Worm (Caenorhabditis elegans) whole organism, L4 larva: ENCODE results near the gene str-153.
A peak's percentile ranks its signal among the peaks of the same experiment; 100 is the strongest.
"Not testable (repeated sequence)": the region's sequence is repeated elsewhere in the genome, so short reads cannot be mapped to it uniquely, and the experiment has no call there.

Experiments
- F26F4.8 ChIP-seq: fragments of 200-800 bp; sonication (Bioruptor generic); conservative IDR thresholded peaks from 2 replicates; pipeline ENCODE4 v1.3.6; 2022; ENCODE audit warnings: missing genetic modification characterization, missing compliant biosample characterization
- F37D6.2 ChIP-seq: sonication (generic microtip); optimal IDR thresholded peaks from 2 replicates; lab custom pipeline; 2016; ENCODE audit warnings: mild to moderate bottlenecking, missing genetic modification characterization, missing compliant biosample characterization
- T20F7.1 ChIP-seq: fragments of 200-800 bp; sonication (Bioruptor generic); optimal IDR thresholded peaks from 2 replicates; lab custom pipeline; 2018; ENCODE audit warnings: mild to moderate bottlenecking, missing genetic modification characterization, missing compliant biosample characterization
- Y75B8A.6 ChIP-seq: fragments of 200-800 bp; sonication (Bioruptor generic); IDR thresholded peaks from 2 replicates; pipeline ENCODE4 v1.3.6; 2022; ENCODE audit warnings: missing genetic modification reagents, missing genetic modification characterization, missing compliant biosample characterization
- aly-2 ChIP-seq: sonication (generic microtip); optimal IDR thresholded peaks from 2 replicates; lab custom pipeline; 2018; ENCODE audit warnings: missing biosample characterization, missing genetic modification characterization
- ama-1 ChIP-seq: fragments of 150-350 bp; optimal IDR thresholded peaks from 2 replicates; lab custom pipeline; 2014; ENCODE audit warnings: inconsistent platforms, mixed read lengths
- arid-1 ChIP-seq: fragments of 200-800 bp; sonication (Bioruptor generic); conservative IDR thresholded peaks from 2 replicates; pipeline ENCODE4 v1.3.6; 2022; ENCODE audit warnings: missing genetic modification reagents, missing genetic modification characterization, missing compliant biosample characterization
- attf-4 ChIP-seq: sonication (generic microtip); optimal IDR thresholded peaks from 3 replicates; lab custom pipeline; 2017; ENCODE audit warnings: missing biosample characterization, missing genetic modification characterization
- ceh-32 ChIP-seq: sonication (generic microtip); optimal IDR thresholded peaks from 2 replicates; lab custom pipeline; 2016; ENCODE audit warnings: mild to moderate bottlenecking, missing genetic modification characterization, missing compliant biosample characterization; ENCODE audit not compliant: poor library complexity
- ctbp-1 ChIP-seq: fragments of 200-800 bp; sonication (Bioruptor generic); IDR thresholded peaks from 2 replicates; pipeline ENCODE4 v1.3.6; 2022; ENCODE audit warnings: missing genetic modification reagents, missing genetic modification characterization, missing compliant biosample characterization
- daf-16 ChIP-seq, 3 experiments: sonication (generic microtip); optimal IDR thresholded peaks; 2 replicates each; lab custom pipeline; 2016 to 2017; ENCODE audit warnings: missing genetic modification characterization in 3 of 3, missing genetic modification reagents in 3 of 3, mild to moderate bottlenecking in 2 of 3, missing compliant biosample characterization in 2 of 3, missing biosample characterization in 1 of 3, moderate library complexity in 1 of 3
- daf-19 ChIP-seq: fragments of 200-800 bp; sonication (Bioruptor generic); conservative IDR thresholded peaks from 2 replicates; pipeline ENCODE4 v1.3.6; 2022; ENCODE audit warnings: missing genetic modification characterization, missing compliant biosample characterization
- daf-8 ChIP-seq: fragments of 200-800 bp; sonication (Bioruptor generic); IDR thresholded peaks from 2 replicates; pipeline ENCODE4 v1.3.6; 2022; ENCODE audit warnings: missing genetic modification characterization, missing compliant biosample characterization
- dmd-8 ChIP-seq: fragments of 200-800 bp; sonication (Bioruptor generic); IDR thresholded peaks from 2 replicates; pipeline ENCODE4 v1.3.6; 2022; ENCODE audit warnings: missing genetic modification characterization, missing compliant biosample characterization
- dpl-1 ChIP-seq: fragments of 150-350 bp; optimal IDR thresholded peaks from 2 replicates; lab custom pipeline; 2014; ENCODE audit warnings: missing biosample characterization, missing genetic modification reagents, missing genetic modification characterization
- duxl-1 ChIP-seq: sonication (generic microtip); optimal IDR thresholded peaks from 2 replicates; lab custom pipeline; 2016; ENCODE audit warnings: mild to moderate bottlenecking, missing genetic modification characterization, moderate library complexity, missing compliant biosample characterization; ENCODE audit not compliant: poor library complexity
- egl-43 ChIP-seq: fragments of 200-800 bp; sonication (Bioruptor generic); IDR thresholded peaks from 2 replicates; pipeline ENCODE4 v1.3.6; 2022; ENCODE audit warnings: missing genetic modification reagents, missing genetic modification characterization, missing compliant biosample characterization
- fkh-10 ChIP-seq: fragments of 150-350 bp; optimal IDR thresholded peaks from 2 replicates; lab custom pipeline; 2014; ENCODE audit warnings: missing biosample characterization, missing genetic modification reagents, missing genetic modification characterization
- fos-1 ChIP-seq: fragments of 150-350 bp; optimal IDR thresholded peaks from 2 replicates; lab custom pipeline; 2014; ENCODE audit warnings: missing biosample characterization, missing genetic modification characterization
- hlh-30 ChIP-seq: sonication (generic microtip); optimal IDR thresholded peaks from 2 replicates; lab custom pipeline; 2017; ENCODE audit warnings: antibody characterized with exemption, mild to moderate bottlenecking, missing genetic modification characterization, missing compliant biosample characterization; ENCODE audit not compliant: insufficient read depth
- hmg-1.1 ChIP-seq: fragments of 200-800 bp; sonication (Bioruptor generic); IDR thresholded peaks from 2 replicates; pipeline ENCODE4 v1.3.6; 2022; ENCODE audit warnings: missing genetic modification reagents, missing genetic modification characterization, missing compliant biosample characterization
- lin-38 ChIP-seq: fragments of 200-800 bp; sonication (Bioruptor generic); IDR thresholded peaks from 2 replicates; pipeline ENCODE4 v1.3.6; 2022; ENCODE audit warnings: missing genetic modification reagents, missing genetic modification characterization, missing compliant biosample characterization
- lin-39 ChIP-seq: fragments of 150-350 bp; optimal IDR thresholded peaks from 2 replicates; lab custom pipeline; 2014; ENCODE audit warnings: missing biosample characterization, missing genetic modification reagents, missing genetic modification characterization
- lsy-2 ChIP-seq, 2 experiments: fragments of 150-350 bp in 1 of 2; sonication (generic microtip) in 1 of 2; optimal IDR thresholded peaks; 2 replicates each; lab custom pipeline; 2014 to 2017; ENCODE audit warnings: missing biosample characterization in 2 of 2, missing genetic modification characterization in 2 of 2
- madf-5 ChIP-seq, 2 experiments: fragments of 200-800 bp; sonication (Bioruptor generic); IDR thresholded peaks; 2 replicates each; pipeline ENCODE4 v1.3.6; 2022; ENCODE audit warnings: missing compliant biosample characterization in 2 of 2, missing genetic modification characterization in 2 of 2
- mep-1 ChIP-seq: fragments of 150-350 bp; sonication (generic microtip); optimal IDR thresholded peaks from 3 replicates; lab custom pipeline; 2014; ENCODE audit warnings: missing biosample characterization, missing genetic modification characterization
- mes-2 ChIP-seq: sonication (generic microtip); optimal IDR thresholded peaks from 2 replicates; lab custom pipeline; 2016; ENCODE audit warnings: missing genotype, mild to moderate bottlenecking, missing genetic modification characterization, missing compliant biosample characterization; ENCODE audit not compliant: poor library complexity, severe bottlenecking
- mxl-3 ChIP-seq: fragments of 200-800 bp; sonication (Bioruptor generic); optimal IDR thresholded peaks from 2 replicates; lab custom pipeline; 2018; ENCODE audit warnings: mild to moderate bottlenecking, missing genetic modification characterization, missing compliant biosample characterization
- nhr-25 ChIP-seq: sonication (generic microtip); optimal IDR thresholded peaks from 2 replicates; lab custom pipeline; 2017; ENCODE audit warnings: missing genetic modification characterization, mild to moderate bottlenecking, missing compliant biosample characterization, antibody characterized with exemption, moderate library complexity, borderline replicate concordance; ENCODE audit not compliant: insufficient read depth
- pha-4 ChIP-seq, 2 experiments: fragments of 150-350 bp in 1 of 2; fragments of 200-800 bp in 1 of 2; sonication (Bioruptor generic) in 1 of 2; IDR thresholded peaks in 1 of 2; optimal IDR thresholded peaks in 1 of 2; 2 replicates each; pipeline versions ENCODE4 v1.3.6 to Lab custom; 2014 to 2022; ENCODE audit warnings: missing genetic modification characterization in 2 of 2, missing genetic modification reagents in 2 of 2, missing biosample characterization in 1 of 2, missing compliant biosample characterization in 1 of 2
- saeg-2 ChIP-seq: fragments of 200-800 bp; sonication (Bioruptor generic); IDR thresholded peaks from 2 replicates; pipeline ENCODE4 v1.3.6; 2022; ENCODE audit warnings: missing genetic modification reagents, missing genetic modification characterization, missing compliant biosample characterization
- skn-1 ChIP-seq: fragments of 150-350 bp; optimal IDR thresholded peaks from 2 replicates; lab custom pipeline; 2014; ENCODE audit warnings: missing biosample characterization, missing genetic modification characterization
- snpc-1.2 ChIP-seq: fragments of 200-800 bp; sonication (Bioruptor generic); IDR thresholded peaks from 2 replicates; pipeline ENCODE4 v1.3.6; 2022; ENCODE audit warnings: missing genetic modification reagents, missing genetic modification characterization, missing compliant biosample characterization
- spr-3 ChIP-seq: fragments of 200-800 bp; sonication (Bioruptor generic); optimal IDR thresholded peaks from 2 replicates; lab custom pipeline; 2018; ENCODE audit warnings: mild to moderate bottlenecking, missing genetic modification characterization, missing compliant biosample characterization
- tag-97 ChIP-seq: fragments of 200-800 bp; sonication (Bioruptor generic); IDR thresholded peaks from 2 replicates; pipeline ENCODE4 v1.3.6; 2022; ENCODE audit warnings: missing genetic modification characterization, missing compliant biosample characterization
- tra-1 ChIP-seq: fragments of 200-800 bp; sonication (Bioruptor generic); IDR thresholded peaks from 2 replicates; pipeline ENCODE4 v1.3.6; 2022; ENCODE audit warnings: missing genetic modification reagents, missing genetic modification characterization, missing compliant biosample characterization
- zfp-2 ChIP-seq: sonication (generic microtip); optimal IDR thresholded peaks from 2 replicates; lab custom pipeline; 2016; ENCODE audit warnings: mild to moderate bottlenecking, missing genetic modification characterization, missing compliant biosample characterization
- zfp-3 ChIP-seq: fragments of 200-800 bp; sonication (Bioruptor generic); conservative IDR thresholded peaks from 2 replicates; pipeline ENCODE4 v1.3.6; 2022; ENCODE audit warnings: missing genetic modification reagents, missing genetic modification characterization, missing compliant biosample characterization
- ztf-7 ChIP-seq: fragments of 150-350 bp; optimal IDR thresholded peaks from 2 replicates; lab custom pipeline; 2014; ENCODE audit warnings: missing biosample characterization, missing genetic modification characterization

Gene str-153

DNA sequence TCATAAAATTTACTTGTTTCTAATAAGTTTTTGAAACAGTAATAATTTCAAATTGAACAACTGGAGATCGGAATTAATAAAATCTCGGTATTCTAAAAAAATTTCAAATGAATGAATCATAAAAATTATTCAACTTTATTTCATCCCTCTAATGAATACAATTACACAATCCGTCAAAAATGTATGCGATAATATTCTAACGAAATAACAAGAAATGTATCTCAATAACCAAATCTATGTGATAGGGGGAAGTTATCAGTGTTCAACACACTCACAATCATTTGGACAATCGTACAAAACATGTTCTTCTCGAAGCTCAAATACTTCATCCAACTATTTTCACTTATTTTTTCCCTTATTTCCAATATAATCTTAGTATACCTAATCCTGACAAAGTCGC lies 7.5 kb downstream of the str-153 start, which contains the start of gene Y9C9A.5:
TSS of gene Y9C9A.5 (plus strand) at position 301 of the 400 bp plus-strand sequence.
- TF ChIP-seq tag-97 (GFP tag; lab: Robert Waterston, UW) (no peak), saeg-2 (GFP tag; lab: Robert Waterston, UW) (no peak), Y75B8A.6 (GFP tag; lab: Robert Waterston, UW) (no peak), T20F7.1 (GFP tag; lab: Kevin White, UChicago) (no peak), aly-2 (no peak), ama-1 (lab: Kevin White, UChicago) (no peak), mxl-3 (GFP tag; lab: Kevin White, UChicago) (no peak), F37D6.2 (tag; lab: Kevin White, UChicago) (no peak), ctbp-1 (no peak), hmg-1.1 (GFP tag; lab: Robert Waterston, UW) (no peak), mep-1 (tag; lab: Kevin White, UChicago) (no peak), daf-19 (GFP tag; lab: Robert Waterston, UW) (no peak), daf-16 (GFP tag; optimal IDR thresholded peaks at IDR 0.05; lab: Kevin White, UChicago) (no peak), daf-16 (tag; optimal IDR thresholded peaks at IDR 0.05; lab: Kevin White, UChicago) (no peak)

DNA sequence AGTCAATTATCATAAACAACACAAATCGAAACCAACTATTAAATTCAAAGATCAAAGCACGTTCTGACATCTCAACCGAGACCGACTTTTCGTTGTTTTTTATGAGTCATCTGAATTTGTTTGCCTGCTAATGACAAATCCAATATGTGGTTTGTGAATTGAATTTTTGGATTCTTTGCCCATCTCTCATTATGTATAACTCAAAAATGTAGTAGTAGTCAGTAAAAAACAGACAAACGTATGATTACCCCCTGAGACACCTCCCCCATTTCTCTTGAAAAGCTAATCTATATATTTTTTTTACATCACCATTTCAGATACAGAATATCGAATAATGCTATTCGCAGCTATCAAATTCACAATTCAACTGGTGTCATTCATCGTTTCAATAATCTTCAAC lies 11.6 kb downstream of the str-153 start, which contains the start of gene str-169:
TSS of gene str-169 (plus strand) at position 301 of the 400 bp plus-strand sequence.
- TF ChIP-seq egl-43 (GFP tag; lab: Robert Waterston, UW) = no peak
- TF ChIP-seq nhr-25 = no peak
- no peak for TF ChIP-seq lin-39 (tag; lab: Kevin White, UChicago)
- no peak for TF ChIP-seq mes-2
- no peak for TF ChIP-seq daf-8 (GFP tag; lab: Robert Waterston, UW)
- no peak for TF ChIP-seq ceh-32
- TF ChIP-seq lsy-2 (tag; optimal IDR thresholded peaks at IDR 0.05; lab: Kevin White, UChicago) = no peak
- no peak for TF ChIP-seq attf-4 (tag; lab: Kevin White, UChicago)
- no peak for TF ChIP-seq tra-1 (GFP tag; lab: Robert Waterston, UW)
- no peak for TF ChIP-seq duxl-1 (tag; lab: Kevin White, UChicago)
- no peak for TF ChIP-seq hlh-30 (tag; lab: Kevin White, UChicago)
- TF ChIP-seq fkh-10 (GFP tag; lab: Kevin White, UChicago) = no peak
- TF ChIP-seq ztf-7 (tag; lab: Kevin White, UChicago) = no peak
- no peak for TF ChIP-seq skn-1

DNA sequence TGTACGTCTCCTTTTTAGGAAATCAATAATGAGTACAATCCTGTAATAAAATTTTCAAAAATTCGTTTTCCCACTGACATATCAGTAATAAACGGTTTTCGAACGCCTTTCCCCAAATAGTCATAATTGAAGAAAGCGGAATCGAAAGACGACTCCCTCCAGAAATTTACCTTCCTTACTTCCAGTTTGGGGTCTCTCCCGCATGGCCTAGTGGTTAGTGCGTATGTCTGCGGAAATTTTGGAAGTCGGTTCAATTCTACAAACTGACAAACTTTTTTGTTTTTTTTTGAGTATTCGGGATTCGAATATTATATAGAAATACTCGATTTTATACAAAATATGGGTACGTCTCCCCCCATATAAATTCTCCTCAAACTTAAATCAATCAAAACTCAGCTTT lies 15.5 kb downstream of the str-153 start:
- TF ChIP-seq pha-4 (GFP tag; IDR thresholded peaks at IDR 0.05; lab: Robert Waterston, UW) (peak; percentile 88; the same call in 1 of the 2 replicates), zfp-3 (GFP tag; lab: Robert Waterston, UW) (peak; percentile 52; the same call in 1 of the 2 replicates), F26F4.8 (GFP tag; lab: Robert Waterston, UW) (peak; percentile 89), arid-1 (GFP tag; lab: Robert Waterston, UW) (peak; percentile 82), snpc-1.2 (GFP tag; lab: Robert Waterston, UW) (peak; percentile 96)
- TF ChIP-seq pha-4 (tag; optimal IDR thresholded peaks at IDR 0.05; lab: Kevin White, UChicago) = not testable (repeated sequence)
- TF ChIP-seq, all 104 proteins: peak for 5; not testable (repeated sequence) for 99

DNA sequence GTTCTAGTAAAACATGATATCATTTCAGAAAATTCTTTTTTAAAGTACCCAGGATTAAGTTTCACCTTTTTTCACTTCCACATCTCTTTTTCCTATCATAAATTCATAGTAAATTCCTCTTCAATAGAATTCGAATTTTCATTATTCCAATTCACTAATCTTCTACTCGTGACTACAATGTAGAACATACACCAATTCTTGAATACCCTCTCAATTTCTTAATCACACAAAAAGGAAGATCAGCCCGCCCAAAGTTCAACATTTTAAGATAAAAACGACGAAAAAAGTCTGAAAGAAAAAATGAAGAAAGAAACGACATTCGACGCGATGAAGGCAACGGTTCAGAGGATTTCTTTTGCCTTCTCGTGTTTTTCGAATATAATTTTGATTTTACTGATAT lies 19.7 kb downstream of the str-153 start, which contains the start of gene str-163:
TSS of gene str-163 (plus strand) at position 301 of the 400 bp plus-strand sequence.
- TF ChIP-seq fos-1 (tag; lab: Kevin White, UChicago) (no peak), daf-8 (GFP tag; lab: Robert Waterston, UW) (no peak), spr-3 (GFP tag; lab: Kevin White, UChicago) (no peak), zfp-2 (tag; lab: Kevin White, UChicago) (no peak), hmg-1.1 (GFP tag; lab: Robert Waterston, UW) (no peak), lin-38 (no peak), arid-1 (GFP tag; lab: Robert Waterston, UW) (no peak), tag-97 (GFP tag; lab: Robert Waterston, UW) (no peak), fkh-10 (GFP tag; lab: Kevin White, UChicago) (no peak), madf-5 (GFP tag; IDR thresholded peaks at IDR 0.05; lab: Robert Waterston, UW) (no peak), dpl-1 (GFP tag; lab: Kevin White, UChicago) (no peak), dmd-8 (GFP tag; lab: Robert Waterston, UW) (no peak)
